Comparison of ENCODE assay signal across 4 fruit fly cellular contexts in genomic region chr3R:11661187-11661586, dm6.
TF ChIP-seq lines count a peak whose summit lies in the region.

No protein-coding gene starts in this region.

- no peak for TF ChIP-seq CTCF in whole organism, embryonic (GFP tag; optimal IDR thresholded peaks at IDR 0.05; lab: Kevin White, UChicago)

TF ChIP-seq in whole organism, adult, 20 proteins besides CTCF, POLR2A, EP300 and RAD21:
- TF ChIP-seq CG12768 (GFP tag; optimal IDR thresholded peaks at IDR 0.05; lab: Kevin White, UChicago) (no peak), Clk (GFP tag; optimal IDR thresholded peaks at IDR 0.05; lab: Kevin White, UChicago) (no peak), ovo (GFP tag; optimal IDR thresholded peaks at IDR 0.05; lab: Kevin White, UChicago) (no peak), Hr96 (GFP tag; optimal IDR thresholded peaks at IDR 0.05; lab: Kevin White, UChicago) (no peak), tj (GFP tag; optimal IDR thresholded peaks at IDR 0.05; lab: Kevin White, UChicago) (peak; percentile 28)
TF ChIP-seq in whole organism, adult: peak in this region for 1.

TF ChIP-seq in whole organism, embryonic, 481 proteins besides CTCF, POLR2A, EP300 and RAD21:
- peak in 1 of 2 experiments; percentile 80 for TF ChIP-seq Pdp1 (GFP tag; optimal IDR thresholded peaks at IDR 0.05; lab: Kevin White, UChicago)
- no peak for TF ChIP-seq CG1602 (GFP tag; optimal IDR thresholded peaks at IDR 0.05; lab: Kevin White, UChicago)
- 0 out of 2 replicates have a peak, but pooled peaks have one; percentile 16 for TF ChIP-seq sna (GFP tag; IDR thresholded peaks at IDR 0.05; lab: Robert Waterston, UW; ENCODE audit: partially characterized antibody)
- TF ChIP-seq Blimp-1 (GFP tag; optimal IDR thresholded peaks at IDR 0.05; lab: Kevin White, UChicago) = peak; percentile 98
- TF ChIP-seq CG7556 (GFP tag; optimal IDR thresholded peaks at IDR 0.05; lab: Kevin White, UChicago) = no peak
- 0 out of 3 replicates have a peak, but pooled peaks have one; percentile 10 for TF ChIP-seq CG2199 (GFP tag; IDR thresholded peaks at IDR 0.05; lab: Robert Waterston, UW)
TF ChIP-seq in whole organism, embryonic: peak in this region for 4.

TF ChIP-seq in whole organism, prepupa, 60 proteins besides CTCF, POLR2A, EP300 and RAD21:
- TF ChIP-seq CG15336 (GFP tag; IDR thresholded peaks at IDR 0.05; lab: Robert Waterston, UW) (peak; percentile 30; the same call in 1 of the 2 replicates), eg (GFP tag; IDR thresholded peaks at IDR 0.05; lab: Robert Waterston, UW) (peak; percentile 8; the same call in 1 of the 3 replicates), CG6276 (GFP tag; optimal IDR thresholded peaks at IDR 0.05; lab: Kevin White, UChicago) (peak; percentile 14), CG6792 (GFP tag; optimal IDR thresholded peaks at IDR 0.05; lab: Kevin White, UChicago) (no peak)

TF ChIP-seq in whole organism, pupa, 21 proteins besides CTCF, POLR2A, EP300 and RAD21:
- TF ChIP-seq Snoo (tag; optimal IDR thresholded peaks at IDR 0.05; lab: Kevin White, UChicago) = no peak
- no peak for TF ChIP-seq Pif1A (GFP tag; optimal IDR thresholded peaks at IDR 0.05; lab: Kevin White, UChicago)
- TF ChIP-seq CG10348 (GFP tag; IDR thresholded peaks at IDR 0.05; lab: Robert Waterston, UW) = no peak
- TF ChIP-seq EcR (GFP tag; optimal IDR thresholded peaks at IDR 0.05; lab: Kevin White, UChicago) = no peak
- no peak for TF ChIP-seq CG34367 (tag; optimal IDR thresholded peaks at IDR 0.05; lab: Kevin White, UChicago)
- peak; percentile 36 for TF ChIP-seq CG14655 (GFP tag; optimal IDR thresholded peaks at IDR 0.05; lab: Kevin White, UChicago)
- TF ChIP-seq CG17806 (tag; optimal IDR thresholded peaks at IDR 0.05; lab: Kevin White, UChicago) = no peak
- TF ChIP-seq fd96Ca (GFP tag; IDR thresholded peaks at IDR 0.05; lab: Robert Waterston, UW) = peak; percentile 14; the same call in 1 of the 3 replicates
- TF ChIP-seq CG8301 (tag; optimal IDR thresholded peaks at IDR 0.05; lab: Kevin White, UChicago) = peak; percentile 32
- no peak; the same call in 2 of the 3 replicates for TF ChIP-seq CG4496 (GFP tag; IDR thresholded peaks at IDR 0.05; lab: Robert Waterston, UW)
